Fruit fly (Drosophila melanogaster) whole organism, embryonic: Measurements from ENCODE around the gene Atg14.
A peak's percentile ranks its signal among the peaks of the same experiment; 100 is the strongest.

Experiments used
- Ada2b ChIP-seq: fragments of 200-800 bp; sonication (Bioruptor generic); IDR thresholded peaks from 2 replicates; pipeline ENCODE4 v1.3.6; 2022; ENCODE audit warnings: missing biosample characterization, missing genetic modification characterization
- BtbVII ChIP-seq: fragments of 200-800 bp; sonication (Bioruptor generic); optimal IDR thresholded peaks from 3 replicates; lab custom pipeline; 2017; ENCODE audit warnings: missing biosample characterization, mild to moderate bottlenecking, missing genetic modification characterization
- Bteb2 ChIP-seq: fragments of 200-800 bp; sonication (Bioruptor generic); optimal IDR thresholded peaks from 2 replicates; lab custom pipeline; 2016; ENCODE audit warnings: missing biosample characterization, missing genetic modification characterization
- CG10147 ChIP-seq: fragments of 200-800 bp; sonication (Bioruptor generic); optimal IDR thresholded peaks from 2 replicates; lab custom pipeline; 2019; ENCODE audit warnings: missing biosample characterization, mild to moderate bottlenecking, missing genetic modification characterization, moderate library complexity
- CG10431 ChIP-seq: fragments of 200-800 bp; sonication (Bioruptor generic); optimal IDR thresholded peaks from 3 replicates; lab custom pipeline; 2018; ENCODE audit warnings: missing biosample characterization, mild to moderate bottlenecking, missing genetic modification characterization
- CG12299 ChIP-seq: fragments of 200-800 bp; sonication (Bioruptor generic); optimal IDR thresholded peaks from 2 replicates; lab custom pipeline; 2018; ENCODE audit warnings: missing biosample characterization, mild to moderate bottlenecking, missing genetic modification characterization
- CG12659 ChIP-seq: fragments of 200-800 bp; sonication (Bioruptor generic); optimal IDR thresholded peaks from 3 replicates; lab custom pipeline; 2017; ENCODE audit warnings: mild to moderate bottlenecking, missing biosample characterization, missing genetic modification reagents, missing genetic modification characterization
- CG1603 ChIP-seq: fragments of 200-800 bp; sonication (Bioruptor generic); optimal IDR thresholded peaks from 2 replicates; lab custom pipeline; 2019; ENCODE audit warnings: missing biosample characterization, mild to moderate bottlenecking, missing genetic modification characterization, moderate library complexity
- CG2116 ChIP-seq: fragments of 200-800 bp; sonication (Bioruptor generic); optimal IDR thresholded peaks from 3 replicates; lab custom pipeline; 2018; ENCODE audit warnings: missing biosample characterization, mild to moderate bottlenecking, missing genetic modification characterization
- CG30020 ChIP-seq: fragments of 200-800 bp; optimal IDR thresholded peaks from 2 replicates; lab custom pipeline; 2019; ENCODE audit warnings: missing biosample characterization, mild to moderate bottlenecking, missing genetic modification characterization, moderate library complexity
- CG31224 ChIP-seq: fragments of 200-800 bp; sonication (Bioruptor generic); IDR thresholded peaks from 2 replicates; pipeline ENCODE4 v1.3.6; 2022; ENCODE audit warnings: missing biosample characterization, missing genetic modification characterization
- CG31441 ChIP-seq: fragments of 200-800 bp; sonication (Bioruptor generic); IDR thresholded peaks from 2 replicates; pipeline ENCODE4 v1.3.6; 2022; ENCODE audit warnings: missing biosample characterization, missing genetic modification characterization
- CG4617 ChIP-seq: fragments of 200-800 bp; sonication (Bioruptor generic); optimal IDR thresholded peaks from 3 replicates; lab custom pipeline; 2016; ENCODE audit warnings: missing biosample characterization, missing genetic modification characterization, borderline replicate concordance
- CG4820 ChIP-seq: fragments of 200-800 bp; sonication (Bioruptor generic); optimal IDR thresholded peaks from 3 replicates; lab custom pipeline; 2016; ENCODE audit warnings: missing biosample characterization, missing genetic modification characterization
- CG7745 ChIP-seq: fragments of 200-800 bp; sonication (Bioruptor generic); optimal IDR thresholded peaks from 2 replicates; lab custom pipeline; 2018; ENCODE audit warnings: missing biosample characterization, mild to moderate bottlenecking, missing genetic modification characterization, moderate library complexity
- CG9437 ChIP-seq: fragments of 200-800 bp; sonication (Bioruptor generic); optimal IDR thresholded peaks from 2 replicates; lab custom pipeline; 2018; ENCODE audit warnings: missing biosample characterization, mild to moderate bottlenecking, missing genetic modification characterization
- CG9727 ChIP-seq: fragments of 200-800 bp; sonication (Bioruptor generic); optimal IDR thresholded peaks from 3 replicates; lab custom pipeline; 2017; ENCODE audit warnings: missing biosample characterization, mild to moderate bottlenecking, missing genetic modification characterization
- CG9817 ChIP-seq: fragments of 200-800 bp; sonication (Bioruptor generic); optimal IDR thresholded peaks from 2 replicates; lab custom pipeline; 2018; ENCODE audit warnings: missing biosample characterization, mild to moderate bottlenecking, missing genetic modification characterization, moderate library complexity
- Dbx ChIP-seq: fragments of 200-800 bp; sonication (Bioruptor generic); IDR thresholded peaks from 3 replicates; pipeline ENCODE4 v1.3.6; 2022; ENCODE audit warnings: missing biosample characterization, missing genetic modification characterization
- Dip3 ChIP-seq: fragments of 200-800 bp; sonication (Bioruptor generic); optimal IDR thresholded peaks from 3 replicates; lab custom pipeline; 2016; ENCODE audit warnings: missing biosample characterization, missing genetic modification characterization
- Dll ChIP-seq: fragments of 200-800 bp; sonication (Bioruptor generic); IDR thresholded peaks from 4 replicates; pipeline ENCODE4 v1.3.6; 2022; ENCODE audit warnings: missing biosample characterization, missing genetic modification characterization; ENCODE audit not compliant: partially characterized antibody
- Fer1 ChIP-seq: fragments of 200-800 bp; sonication (Bioruptor generic); optimal IDR thresholded peaks from 2 replicates; lab custom pipeline; 2017; ENCODE audit warnings: missing biosample characterization, mild to moderate bottlenecking, missing genetic modification characterization
- GATAe ChIP-seq: fragments of 200-800 bp; sonication (Bioruptor generic); conservative IDR thresholded peaks from 2 replicates; pipeline ENCODE4 v1.3.6; 2022; ENCODE audit warnings: missing biosample characterization, missing genetic modification characterization
- HLH4C ChIP-seq: fragments of 200-800 bp; sonication (Bioruptor generic); IDR thresholded peaks from 3 replicates; pipeline ENCODE4 v1.3.6; 2022; ENCODE audit warnings: missing biosample characterization, missing genetic modification characterization; ENCODE audit not compliant: partially characterized antibody
- HmgZ ChIP-seq: fragments of 200-800 bp; sonication (Bioruptor generic); optimal IDR thresholded peaks from 2 replicates; lab custom pipeline; 2018; ENCODE audit warnings: missing biosample characterization, mild to moderate bottlenecking, missing genetic modification characterization
- Lhr ChIP-seq: fragments of 200-800 bp; sonication (Bioruptor generic); optimal IDR thresholded peaks from 3 replicates; lab custom pipeline; 2017; ENCODE audit warnings: mild to moderate bottlenecking, missing biosample characterization, missing genetic modification reagents, missing genetic modification characterization
- Med ChIP-seq: fragments of 200-800 bp; sonication (Bioruptor generic); peaks from one replicate; lab custom pipeline; 2016; ENCODE audit warnings: missing biosample characterization, missing genetic modification characterization, mild to moderate bottlenecking, inconsistent platforms, moderate library complexity
- NC2β ChIP-seq: fragments of 200-800 bp; sonication (Bioruptor generic); optimal IDR thresholded peaks from 2 replicates; lab custom pipeline; 2016; ENCODE audit warnings: missing biosample characterization, missing genetic modification characterization
- NK7.1 ChIP-seq: fragments of 200-800 bp; sonication (Bioruptor generic); optimal IDR thresholded peaks from 3 replicates; lab custom pipeline; 2016; ENCODE audit warnings: missing biosample characterization, missing genetic modification characterization
- Oaz ChIP-seq: fragments of 200-800 bp; sonication (Bioruptor generic); IDR thresholded peaks from 2 replicates; pipeline ENCODE4 v1.3.6; 2022; ENCODE audit warnings: missing biosample characterization, missing genetic modification characterization
- Optix ChIP-seq: fragments of 200-800 bp; sonication (Bioruptor generic); IDR thresholded peaks from 3 replicates; pipeline ENCODE4 v1.3.6; 2022; ENCODE audit warnings: missing biosample characterization, missing genetic modification characterization
- Pdp1 ChIP-seq, 2 experiments: fragments of 200-800 bp; sonication (Bioruptor generic); optimal IDR thresholded peaks; 3 replicates each; lab custom pipeline; 2016; ENCODE audit warnings: missing biosample characterization in 2 of 2, missing genetic modification characterization in 2 of 2, mild to moderate bottlenecking in 1 of 2, moderate library complexity in 1 of 2
- Poxn ChIP-seq: fragments of 200-800 bp; sonication (Bioruptor generic); IDR thresholded peaks from 2 replicates; pipeline ENCODE4 v1.3.6; 2022; ENCODE audit warnings: missing biosample characterization, missing genetic modification characterization
- Sin3A ChIP-seq: fragments of >200 bp; optimal IDR thresholded peaks from 2 replicates; lab custom pipeline; 2018
- Xbp1 ChIP-seq: fragments of 200-800 bp; sonication (Bioruptor generic); optimal IDR thresholded peaks from 3 replicates; lab custom pipeline; 2016; ENCODE audit warnings: missing biosample characterization, mild to moderate bottlenecking, missing genetic modification characterization
- YL-1 ChIP-seq: fragments of 200-800 bp; sonication (Bioruptor generic); optimal IDR thresholded peaks from 3 replicates; lab custom pipeline; 2017; ENCODE audit warnings: missing biosample characterization, mild to moderate bottlenecking, missing genetic modification characterization
- chif ChIP-seq, 2 experiments: fragments of 200-800 bp; sonication (Bioruptor generic); optimal IDR thresholded peaks; 3 replicates each; lab custom pipeline; 2016; ENCODE audit warnings: missing biosample characterization in 2 of 2, missing genetic modification characterization in 2 of 2
- chn ChIP-seq: fragments of 200-800 bp; sonication (Bioruptor generic); optimal IDR thresholded peaks from 2 replicates; lab custom pipeline; 2016; ENCODE audit warnings: missing biosample characterization, missing genetic modification characterization
- croc ChIP-seq: fragments of 200-800 bp; sonication (Bioruptor generic); conservative IDR thresholded peaks from 3 replicates; pipeline ENCODE4 v1.3.6; 2022; ENCODE audit warnings: missing biosample characterization, missing genetic modification characterization
- fd3F ChIP-seq: fragments of 200-800 bp; sonication (Bioruptor generic); optimal IDR thresholded peaks from 2 replicates; lab custom pipeline; 2018; ENCODE audit warnings: missing biosample characterization, mild to moderate bottlenecking, missing genetic modification characterization, moderate library complexity
- fu2 ChIP-seq: fragments of 200-800 bp; sonication (Bioruptor generic); optimal IDR thresholded peaks from 2 replicates; lab custom pipeline; 2016; ENCODE audit warnings: missing biosample characterization, missing genetic modification characterization
- gsb ChIP-seq: fragments of 200-800 bp; sonication (Bioruptor generic); IDR thresholded peaks from 2 replicates; pipeline ENCODE4 v1.3.6; 2022; ENCODE audit warnings: missing biosample characterization, missing genetic modification characterization
- gsb-n ChIP-seq: fragments of 200-800 bp; sonication (Bioruptor generic); optimal IDR thresholded peaks from 3 replicates; lab custom pipeline; 2018; ENCODE audit warnings: missing biosample characterization, mild to moderate bottlenecking, missing genetic modification characterization
- ham ChIP-seq: fragments of 200-800 bp; sonication (Bioruptor generic); IDR thresholded peaks from 2 replicates; pipeline ENCODE4 v1.3.6; 2022; ENCODE audit warnings: missing biosample characterization, missing genetic modification characterization
- insv ChIP-seq, 2 experiments: fragments of 200-800 bp; sonication (Bioruptor generic); optimal IDR thresholded peaks; 3 replicates each; lab custom pipeline; 2016 to 2018; ENCODE audit warnings: missing biosample characterization in 2 of 2, missing genetic modification characterization in 2 of 2
- knrl ChIP-seq: fragments of 200-800 bp; sonication (Bioruptor generic); IDR thresholded peaks from 3 replicates; pipeline ENCODE4 v1.3.6; 2022; ENCODE audit warnings: missing biosample characterization, missing genetic modification characterization; ENCODE audit not compliant: partially characterized antibody
- prd ChIP-seq, 3 experiments: fragments of >200 bp in 2 of 3; fragments of 200-800 bp in 1 of 3; sonication (Bioruptor generic) in 1 of 3; optimal IDR thresholded peaks in 2 of 3; IDR thresholded peaks in 1 of 3; 2 replicates in 2 of 3; 3 replicates in 1 of 3; pipeline versions ENCODE4 v1.3.6 to Lab custom; 2017 to 2022; ENCODE audit warnings: missing biosample characterization in 1 of 3, missing genetic modification characterization in 1 of 3
- tup ChIP-seq: fragments of 200-800 bp; sonication (Bioruptor generic); optimal IDR thresholded peaks from 2 replicates; lab custom pipeline; 2016; ENCODE audit warnings: missing biosample characterization, mild to moderate bottlenecking, missing genetic modification characterization, moderate library complexity

Atg14 gene

DNA sequence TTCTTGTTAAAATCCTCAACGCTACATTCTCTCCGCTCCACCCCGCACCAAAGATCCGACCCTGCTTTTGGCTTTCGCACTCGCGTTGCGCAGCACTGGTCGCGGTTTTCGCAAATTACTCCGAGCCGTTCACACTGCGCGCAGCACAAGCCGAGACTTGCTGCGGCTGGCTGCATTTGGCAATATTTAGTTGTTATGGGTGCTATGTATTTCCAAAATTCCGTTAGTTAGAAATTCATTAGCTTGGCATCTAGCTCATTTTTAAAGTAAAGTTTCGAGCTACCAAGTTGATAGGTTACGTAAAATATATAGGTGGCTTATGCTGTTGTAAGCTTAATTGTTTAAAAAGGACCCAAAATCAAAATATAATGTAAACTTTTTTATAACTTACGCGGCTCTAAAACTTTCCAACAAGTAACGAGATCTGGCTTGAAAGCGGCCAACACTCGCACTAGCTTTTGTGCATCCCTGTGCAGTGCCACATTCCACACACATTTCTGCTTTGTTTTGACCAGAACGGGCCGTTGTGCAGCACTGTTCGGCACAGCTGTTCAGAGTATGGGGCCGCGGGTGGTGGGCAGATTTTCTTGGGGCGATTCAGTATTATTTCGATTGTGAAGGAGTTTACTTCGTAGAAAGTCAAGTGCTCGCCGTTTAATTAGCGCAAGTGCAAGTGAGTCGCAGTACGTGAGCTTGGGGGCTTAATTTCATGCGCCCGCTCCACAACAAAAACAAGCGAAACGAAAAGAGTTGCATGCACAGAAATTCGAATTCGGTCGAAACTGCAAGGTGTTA is 6.8 kb downstream of the Atg14 start, which contains the start of the genes yem and Ctl2 (continued):
- TF ChIP-seq CG1603 (tag; lab: Kevin White, UChicago) (peak; percentile 66), CG10147 (peak; percentile 51), Fer1 (GFP tag; lab: Kevin White, UChicago) (peak; percentile 47), Ada2b (GFP tag; lab: Robert Waterston, UW) (no peak; the same call in 1 of the 2 replicates), Med (GFP tag; lab: Kevin White, UChicago) (peak; percentile 93), CG9437 (GFP tag; lab: Kevin White, UChicago) (peak; percentile 65), HmgZ (peak; percentile 65), CG4820 (GFP tag; lab: Kevin White, UChicago) (peak; percentile 64), CG9727 (GFP tag; lab: Kevin White, UChicago) (peak; percentile 73), NC2β (GFP tag; lab: Kevin White, UChicago) (peak; percentile 59), Optix (GFP tag; lab: Robert Waterston, UW) (no peak), knrl (GFP tag; lab: Robert Waterston, UW) (no peak; the same call in 2 of the 3 replicates), Dbx (peak; percentile 78; the same call in 1 of the 3 replicates), CG2116 (GFP tag; lab: Kevin White, UChicago) (peak; percentile 91), croc (peak; percentile 39; the same call in 2 of the 3 replicates), YL-1 (peak; percentile 60), ham (GFP tag; lab: Robert Waterston, UW) (no peak; the same call in 1 of the 2 replicates), chif (GFP tag; optimal IDR thresholded peaks at IDR 0.05; lab: Kevin White, UChicago) (peak; percentile 75 to 84), GATAe (no peak), tup (peak; percentile 31), CG30020 (tag; lab: Kevin White, UChicago) (peak; percentile 68), CG7745 (tag; lab: Kevin White, UChicago) (peak; percentile 4), CG9817 (tag; lab: Kevin White, UChicago) (peak; percentile 67), NK7.1 (peak; percentile 42), CG12299 (tag; lab: Kevin White, UChicago) (no peak), Sin3A (lab: Kevin White, UChicago) (peak; percentile 97), Bteb2 (peak; percentile 73), Poxn (GFP tag; lab: Robert Waterston, UW) (no peak), gsb (GFP tag; lab: Robert Waterston, UW) (no peak), fu2 (GFP tag; lab: Kevin White, UChicago) (peak; percentile 86), CG31224 (GFP tag; lab: Robert Waterston, UW) (no peak; the same call in none of the 2 replicates), CG10431 (no peak), prd (optimal IDR thresholded peaks at IDR 0.05; lab: Kevin White, UChicago) (no peak), prd (GFP tag; IDR thresholded peaks at IDR 0.05; lab: Robert Waterston, UW) (peak; percentile 57; the same call in 2 of the 3 replicates), Xbp1 (GFP tag; lab: Kevin White, UChicago) (peak; percentile 84), CG31441 (GFP tag; lab: Robert Waterston, UW) (peak; percentile 73; the same call in 1 of the 2 replicates), Oaz (GFP tag; lab: Robert Waterston, UW) (peak; percentile 30; the same call in 1 of the 2 replicates), chn (GFP tag; lab: Kevin White, UChicago) (peak; percentile 76), CG4617 (GFP tag; lab: Kevin White, UChicago) (peak; percentile 23), CG12659 (GFP tag; lab: Kevin White, UChicago) (peak; percentile 79), HLH4C (GFP tag; lab: Robert Waterston, UW) (no peak), gsb-n (peak; percentile 35), insv (GFP tag; optimal IDR thresholded peaks at IDR 0.05; lab: Kevin White, UChicago) (peak; percentile 13 to 38), fd3F (peak; percentile 10), Dll (GFP tag; lab: Robert Waterston, UW) (no peak), Lhr (GFP tag; lab: Kevin White, UChicago) (peak; percentile 68), Dip3 (GFP tag; lab: Kevin White, UChicago) (peak; percentile 86), BtbVII (GFP tag; lab: Kevin White, UChicago) (peak; percentile 34), Pdp1 (GFP tag; optimal IDR thresholded peaks at IDR 0.05; lab: Kevin White, UChicago) (peak; percentile 84 to 88)
